Fruit fly (Drosophila melanogaster): Measurements from ENCODE around the gene CG17672.

The CG17672 gene

DNA sequence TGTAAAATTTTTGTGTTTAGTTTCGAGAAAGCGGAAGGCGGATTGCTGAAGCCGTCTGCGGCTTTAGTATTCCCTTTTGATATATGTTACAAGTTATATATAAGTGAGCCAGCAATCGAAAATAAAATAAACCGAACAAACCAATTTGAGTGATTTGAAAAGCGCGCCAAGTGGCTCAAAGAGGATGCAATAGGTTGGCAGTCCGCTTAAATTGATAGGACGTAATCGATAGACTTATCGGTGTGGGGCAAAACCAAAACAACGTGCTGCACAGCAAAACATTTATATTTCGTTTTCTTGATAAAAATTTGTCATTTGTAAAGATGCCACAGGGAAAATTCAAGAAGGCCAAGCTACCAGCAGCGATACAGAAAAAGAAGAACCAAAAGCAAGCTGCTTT lies 18.0 kb downstream of the CG17672 start, which contains the start of gene CG11279 (continued):
- TF ChIP-seq CG2129 (GFP tag; IDR thresholded peaks at IDR 0.05; ENCODE audit: partially characterized antibody) (no peak), CG8281 (tag; optimal IDR thresholded peaks at IDR 0.05) (no peak), lola (GFP tag; optimal IDR thresholded peaks at IDR 0.05) (no peak), corto (GFP tag; optimal IDR thresholded peaks at IDR 0.05) (no peak), CG17912 (GFP tag; optimal IDR thresholded peaks at IDR 0.05) (no peak), CG13624 (GFP tag; optimal IDR thresholded peaks at IDR 0.05) (no peak), CG15011 (GFP tag; optimal IDR thresholded peaks at IDR 0.05) (no peak), otp (GFP tag; IDR thresholded peaks at IDR 0.05) (no peak), sd (tag; optimal IDR thresholded peaks at IDR 0.05) (no peak), Doc2 (GFP tag; IDR thresholded peaks at IDR 0.05) (no peak), CG15479 (GFP tag; optimal IDR thresholded peaks at IDR 0.05) (peak; percentile 14), B-H2 (GFP tag; optimal IDR thresholded peaks at IDR 0.05) (no peak), wor (GFP tag; IDR thresholded peaks at IDR 0.05) (no peak), CG1233 (GFP tag; optimal IDR thresholded peaks at IDR 0.05) (no peak), CG4854 (GFP tag; optimal IDR thresholded peaks at IDR 0.05) (no peak), CG1024 (GFP tag; IDR thresholded peaks at IDR 0.05) (no peak), Nf-YB (GFP tag; optimal IDR thresholded peaks at IDR 0.05) (no peak), btn (GFP tag; optimal IDR thresholded peaks at IDR 0.05) (no peak), Hr39 (optimal IDR thresholded peaks at IDR 0.05) (no peak), Ada2b (GFP tag; IDR thresholded peaks at IDR 0.05) (no peak), vfl (GFP tag; optimal IDR thresholded peaks at IDR 0.05) (no peak), CG2120 (GFP tag; optimal IDR thresholded peaks at IDR 0.05) (no peak), zen (tag; optimal IDR thresholded peaks at IDR 0.05) (no peak), CHES-1-like (GFP tag; optimal IDR thresholded peaks at IDR 0.05) (no peak), CG34224 (GFP tag; IDR thresholded peaks at IDR 0.05; ENCODE audit: partially characterized antibody) (peak; percentile 85), CG8944 (GFP tag; optimal IDR thresholded peaks at IDR 0.05) (no peak), mld (GFP tag; IDR thresholded peaks at IDR 0.05; ENCODE audit: partially characterized antibody) (0 out of 3 replicates have a peak, but pooled peaks have one; percentile 29), MBD-R2 (GFP tag; IDR thresholded peaks at IDR 0.05) (peak; percentile 61; the same call in 1 of the 2 replicates), CG1602 (GFP tag; optimal IDR thresholded peaks at IDR 0.05) (no peak), CG14667 (GFP tag; IDR thresholded peaks at IDR 0.05) (no peak), CG16813 (GFP tag; IDR thresholded peaks at IDR 0.05; ENCODE audit: partially characterized antibody) (peak; percentile 68), CG17612 (GFP tag; IDR thresholded peaks at IDR 0.05) (no peak), exex (tag; optimal IDR thresholded peaks at IDR 0.05) (no peak), grn (GFP tag; optimal IDR thresholded peaks at IDR 0.05) (no peak), CG10959 (GFP tag; IDR thresholded peaks at IDR 0.05) (no peak), ERR (GFP tag; optimal IDR thresholded peaks at IDR 0.05) (no peak), Hmr (GFP tag; optimal IDR thresholded peaks at IDR 0.05) (no peak), zen2 (GFP tag; IDR thresholded peaks at IDR 0.05; ENCODE audit: partially characterized antibody) (peak; percentile 72), cato (GFP tag; optimal IDR thresholded peaks at IDR 0.05; ENCODE audit: borderline replicate concordance) (no peak), CG10321 (GFP tag; IDR thresholded peaks at IDR 0.05) (no peak), Sry-β (GFP tag; optimal IDR thresholded peaks at IDR 0.05) (no peak), h (optimal IDR thresholded peaks at IDR 0.05) (no peak), tio (GFP tag; optimal IDR thresholded peaks at IDR 0.05) (no peak), pros (GFP tag; optimal IDR thresholded peaks at IDR 0.05) (no peak), CG10209 (GFP tag; optimal IDR thresholded peaks at IDR 0.05) (no peak), CG6254 (GFP tag; optimal IDR thresholded peaks at IDR 0.05) (no peak), caup (GFP tag; optimal IDR thresholded peaks at IDR 0.05; ENCODE audit: severe bottlenecking) (no peak), CG2875 (GFP tag; optimal IDR thresholded peaks at IDR 0.05) (no peak), CG7556 (GFP tag; optimal IDR thresholded peaks at IDR 0.05) (no peak), Dbx (GFP tag; IDR thresholded peaks at IDR 0.05) (no peak), gsb-n (tag; optimal IDR thresholded peaks at IDR 0.05) (no peak)

Measured in whole organism, embryonic.